Worm (Caenorhabditis elegans) whole organism, early embryonic: Measurements from ENCODE around the gene zip-1.

Experiments
- ama-1 ChIP-seq: fragments of 150-350 bp; optimal IDR thresholded peaks from 2 replicates; lab custom pipeline; 2014
- hmbx-1 ChIP-seq: sonication (generic microtip); optimal IDR thresholded peaks from 2 replicates; lab custom pipeline; 2016; ENCODE audit warnings: mild to moderate bottlenecking, missing genetic modification characterization, missing compliant biosample characterization

ce11 chrIII:12388106-12388505, 54.6 kb downstream of the zip-1 start:
- TF ChIP-seq hmbx-1 (tag; lab: Kevin White, UChicago) (no peak), ama-1 (lab: Kevin White, UChicago) (no peak)
